Fruit fly (Drosophila melanogaster) S2 (cell line): ENCODE data around the gene Pex5.

Experiments
- CG8478 ChIP-seq: fragments of >200 bp; optimal IDR thresholded peaks from 2 replicates; lab custom pipeline; 2018
- CTCF ChIP-seq, 2 experiments: fragments of >200 bp; optimal IDR thresholded peaks; 2 replicates each; lab custom pipeline; 2018

dm6 chrX:1858867-1859266 is 10.0 kb downstream of the Pex5 start, which contains the start of gene Lamtor5:
- no peak for TF ChIP-seq CG8478 (lab: Kevin White, UChicago)
- no peak for TF ChIP-seq CTCF (optimal IDR thresholded peaks at IDR 0.05; lab: Kevin White, UChicago)
